Worm (Caenorhabditis elegans): ENCODE data around the gene nhr-231.
"Not testable (repeated sequence)": the region's sequence is repeated elsewhere in the genome, so short reads cannot be mapped to it uniquely, and the experiment has no call there.

The nhr-231 gene

DNA sequence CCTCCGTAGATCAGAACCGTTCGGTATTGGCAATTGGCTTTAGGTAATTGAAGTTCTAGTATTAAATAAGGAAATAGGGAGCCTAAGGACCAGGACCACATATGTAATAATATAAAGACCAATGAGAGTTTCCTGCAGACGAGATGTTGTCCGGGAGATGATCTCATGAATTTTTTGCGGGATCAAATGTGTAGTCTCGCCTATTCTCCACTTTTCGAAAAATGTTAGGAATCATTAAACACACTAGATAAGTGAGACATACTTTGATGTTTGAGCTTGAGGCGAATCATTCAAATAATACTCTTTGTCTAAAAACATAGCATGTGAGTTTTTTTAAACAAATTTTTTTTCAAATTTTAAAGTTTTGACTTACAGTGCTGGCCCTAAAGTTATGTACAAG lies 37.7 kb upstream of the nhr-231 start, which contains the start of gene F11D11.6:
Gene F11D11.6, minus strand, starts transcription at position 101 of the 400 bp plus-strand sequence.
- TF ChIP-seq nhr-43 (tag; optimal IDR thresholded peaks at IDR 0.05; ENCODE audit: poor library complexity, severe bottlenecking) (no peak), fos-1 (tag; optimal IDR thresholded peaks at IDR 0.05) (no peak), ceh-28 (tag; optimal IDR thresholded peaks at IDR 0.05) (no peak), lin-15B (tag; optimal IDR thresholded peaks at IDR 0.05) (no peak), unc-62 (GFP tag; optimal IDR thresholded peaks at IDR 0.05) (no peak), skn-1 (tag; optimal IDR thresholded peaks at IDR 0.05) (no peak), elt-3 (tag; optimal IDR thresholded peaks at IDR 0.05) (no peak), hmg-11 (tag; optimal IDR thresholded peaks at IDR 0.05) (no peak), nhr-77 (tag; optimal IDR thresholded peaks at IDR 0.05) (no peak), lin-39 (tag; optimal IDR thresholded peaks at IDR 0.05) (no peak), eor-1 (tag; optimal IDR thresholded peaks at IDR 0.05) (no peak), lsy-12 (tag; optimal IDR thresholded peaks at IDR 0.05) (no peak), ceh-82 (tag; optimal IDR thresholded peaks at IDR 0.05) (no peak), fkh-2 (tag; optimal IDR thresholded peaks at IDR 0.05) (no peak), R02D3.7 (tag; optimal IDR thresholded peaks at IDR 0.05) (no peak), snpc-4 (tag; optimal IDR thresholded peaks at IDR 0.05) (no peak), mdl-1 (tag; optimal IDR thresholded peaks at IDR 0.05) (no peak), ama-1 (optimal IDR thresholded peaks at IDR 0.05) (no peak), unc-39 (tag; optimal IDR thresholded peaks at IDR 0.05) (no peak)

DNA sequence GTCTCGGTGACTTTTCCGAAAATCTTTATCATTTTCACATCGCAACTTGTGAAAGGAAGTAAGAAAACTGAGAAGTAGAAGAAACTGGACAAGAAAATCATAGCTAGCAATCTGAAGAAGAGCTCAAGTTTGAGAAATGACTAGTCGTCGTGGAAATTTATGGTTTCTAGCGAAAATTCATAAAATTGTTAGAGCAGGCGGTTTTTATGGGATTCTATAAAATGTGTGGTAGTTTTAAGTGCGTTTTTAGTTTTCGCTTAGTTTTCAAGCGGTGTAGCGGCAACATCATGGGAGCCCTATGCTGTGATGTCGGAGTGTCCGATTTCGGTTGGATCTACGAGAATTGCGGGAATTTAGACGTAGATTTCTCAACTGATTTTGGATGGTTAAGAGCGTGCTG lies 36.4 kb upstream of the nhr-231 start, which contains the start of gene clec-254:
Gene clec-254, minus strand, starts transcription at position 101 of the 400 bp plus-strand sequence.
- TF ChIP-seq nhr-28, ztf-4, lin-15B (tag; optimal IDR thresholded peaks at IDR 0.05): not testable (repeated sequence)

DNA sequence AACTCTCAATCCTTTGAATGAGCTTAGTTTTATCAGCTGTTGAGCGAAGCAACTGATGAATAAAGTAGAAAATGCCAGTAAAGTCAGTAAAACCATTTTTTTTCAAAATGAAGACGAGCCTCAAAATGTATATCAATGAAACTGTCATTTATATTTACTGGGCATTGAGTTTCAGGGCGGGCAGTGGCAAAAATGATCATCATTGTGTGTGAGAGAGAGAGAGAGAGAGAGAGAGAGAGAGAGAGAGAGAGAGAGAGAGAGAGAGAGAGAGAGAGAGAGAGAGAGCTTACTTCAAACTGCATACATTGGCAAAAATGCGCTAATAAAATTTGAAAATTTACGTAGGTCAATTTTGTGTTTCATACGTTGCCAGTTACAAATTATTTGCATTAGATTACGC lies 30.6 kb upstream of the nhr-231 start, which contains the start of gene F11D11.3:
Gene F11D11.3, minus strand, starts transcription at position 101 of the 400 bp plus-strand sequence.
- TF ChIP-seq lin-39 (tag; optimal IDR thresholded peaks at IDR 0.05): no peak

DNA sequence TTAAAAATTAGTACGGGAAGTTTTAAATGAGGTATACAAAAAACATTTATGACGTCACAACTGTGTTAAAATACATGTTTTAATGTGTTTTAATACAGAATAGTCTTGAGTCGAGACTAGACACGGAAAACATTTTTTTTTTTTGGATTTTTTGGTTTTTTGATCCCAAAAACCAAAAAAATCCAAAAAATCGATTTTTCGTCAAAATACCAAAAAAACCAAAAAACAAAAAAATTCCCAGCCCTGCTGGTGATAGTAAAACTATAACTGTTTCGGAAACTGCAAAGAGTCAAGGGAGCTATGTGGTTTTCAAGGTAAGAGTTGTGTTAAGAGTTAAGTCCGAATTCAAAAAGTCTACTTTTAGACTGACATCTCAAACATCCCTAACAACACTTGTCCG lies 29.7 kb upstream of the nhr-231 start, which contains the start of gene F11D11.4:
Gene F11D11.4, plus strand, starts transcription at position 301 of the 400 bp plus-strand sequence.
- TF ChIP-seq elt-1 (tag; optimal IDR thresholded peaks at IDR 0.05) (no peak), unc-62 (GFP tag; optimal IDR thresholded peaks at IDR 0.05) (no peak)

DNA sequence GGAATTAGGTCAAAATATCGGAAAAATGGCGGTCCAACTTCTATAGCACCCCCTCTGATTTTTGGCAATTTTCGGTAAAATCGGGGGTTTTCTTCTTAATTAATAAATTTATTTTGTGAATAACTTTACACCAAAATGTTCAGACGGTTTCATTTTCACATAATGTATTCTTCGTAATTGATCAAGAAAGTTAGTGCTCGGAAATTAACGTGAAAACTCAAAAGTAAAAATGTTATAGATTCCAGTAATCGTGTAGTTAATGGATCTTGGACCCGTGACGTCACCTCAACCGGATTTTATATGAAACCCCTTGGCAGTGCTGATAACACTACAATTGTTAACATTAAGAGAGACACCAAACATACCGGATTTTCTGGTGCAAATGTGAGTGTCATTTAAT lies 28.7 kb upstream of the nhr-231 start, which contains the start of gene F11D11.22:
Gene F11D11.22, plus strand, starts transcription at position 301 of the 400 bp plus-strand sequence.
- not testable (repeated sequence) for TF ChIP-seq nhr-67, egl-5, fos-1 (tag; optimal IDR thresholded peaks at IDR 0.05)

DNA sequence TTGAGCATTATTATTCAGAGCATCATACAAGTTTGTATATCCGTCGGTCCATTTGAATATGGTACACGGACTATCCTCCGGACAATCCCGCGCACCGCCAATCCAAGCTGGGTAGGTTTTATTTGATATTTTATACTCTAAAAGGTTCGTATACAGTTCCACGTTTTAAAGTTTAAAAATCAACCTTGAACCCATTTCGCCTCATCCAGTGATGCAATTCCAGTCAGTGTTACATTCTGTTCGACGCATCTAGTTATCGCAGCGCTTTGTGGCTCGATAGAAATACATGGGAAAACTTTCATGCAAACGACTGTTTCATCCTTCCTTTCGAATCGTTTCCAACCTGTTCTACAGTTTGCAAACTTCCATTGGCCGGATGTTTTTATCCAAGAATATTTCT lies 20.9 kb upstream of the nhr-231 start:
- TF ChIP-seq nfya-1 (tag; optimal IDR thresholded peaks at IDR 0.05; ENCODE audit: insufficient read depth): no peak
- TF ChIP-seq elt-3 (tag; optimal IDR thresholded peaks at IDR 0.05): no peak

DNA sequence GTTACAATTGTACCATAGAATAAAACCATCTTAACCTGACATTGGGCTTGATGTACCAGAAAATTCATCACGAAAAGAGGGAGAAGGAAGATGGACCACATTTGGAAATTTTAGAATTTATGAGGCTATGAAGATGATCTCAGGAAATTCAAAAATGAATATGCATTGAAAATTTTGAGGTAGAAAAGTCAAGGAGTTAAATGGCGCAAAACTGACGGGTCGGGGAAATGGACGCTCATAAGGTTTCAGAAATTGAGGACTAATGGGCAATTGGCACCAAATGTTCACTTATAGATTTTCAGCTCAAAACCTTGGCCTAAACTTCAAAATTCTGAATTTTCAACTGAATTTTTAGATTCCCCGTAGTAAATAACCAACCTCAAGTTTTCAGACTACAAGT lies 20.1 kb upstream of the nhr-231 start, which contains the start of gene clec-255:
Gene clec-255, minus strand, starts transcription at position 101 of the 400 bp plus-strand sequence.
- TF ChIP-seq mdl-1 (tag; optimal IDR thresholded peaks at IDR 0.05): no peak
- TF ChIP-seq elt-2 (tag; optimal IDR thresholded peaks at IDR 0.05): no peak
- TF ChIP-seq sea-2 (GFP tag; optimal IDR thresholded peaks at IDR 0.05): no peak
- TF ChIP-seq R02D3.7 (tag; optimal IDR thresholded peaks at IDR 0.05): no peak
- no peak for TF ChIP-seq nhr-67 (tag; optimal IDR thresholded peaks at IDR 0.05)
- no peak for TF ChIP-seq nhr-43 (tag; optimal IDR thresholded peaks at IDR 0.05; ENCODE audit: poor library complexity, severe bottlenecking)
- TF ChIP-seq ceh-9 (tag; optimal IDR thresholded peaks at IDR 0.05): no peak
- TF ChIP-seq jun-1 (tag; optimal IDR thresholded peaks at IDR 0.05): no peak
- no peak for TF ChIP-seq zag-1 (tag; optimal IDR thresholded peaks at IDR 0.05)
- no peak for TF ChIP-seq lin-39 (tag; optimal IDR thresholded peaks at IDR 0.05)
- TF ChIP-seq elt-3 (tag; optimal IDR thresholded peaks at IDR 0.05): no peak
- TF ChIP-seq pqm-1 (tag; optimal IDR thresholded peaks at IDR 0.05): no peak
- TF ChIP-seq lsy-12 (tag; optimal IDR thresholded peaks at IDR 0.05): no peak
- no peak for TF ChIP-seq fkh-2 (tag; optimal IDR thresholded peaks at IDR 0.05)
